Worm (Caenorhabditis elegans) whole organism, midembryonic: ENCODE data around the gene C37H5.5.

Experiments
- cog-1 ChIP-seq: sonication (generic microtip); optimal IDR thresholded peaks from 2 replicates; lab custom pipeline; 2016; ENCODE audit warnings: missing genetic modification characterization, missing compliant biosample characterization
- flt-1 ChIP-seq: fragments of 200-800 bp; sonication (Bioruptor generic); IDR thresholded peaks from 2 replicates; pipeline ENCODE4 v1.3.6; 2022; ENCODE audit warnings: missing genetic modification characterization, missing compliant biosample characterization
- klf-2 ChIP-seq: fragments of 200-800 bp; sonication (Bioruptor generic); conservative IDR thresholded peaks from 2 replicates; pipeline ENCODE4 v1.3.6; 2022; ENCODE audit warnings: missing genetic modification reagents, missing genetic modification characterization, missing compliant biosample characterization
- ref-1 ChIP-seq: fragments of 200-800 bp; sonication (Bioruptor generic); conservative IDR thresholded peaks from 2 replicates; pipeline ENCODE4 v1.3.6; 2022; ENCODE audit warnings: missing genetic modification reagents, missing genetic modification characterization, missing compliant biosample characterization
- ztf-23 ChIP-seq: fragments of 200-800 bp; sonication (Bioruptor generic); IDR thresholded peaks from 2 replicates; pipeline ENCODE4 v1.3.6; 2022; ENCODE audit warnings: missing genetic modification reagents, missing genetic modification characterization, missing compliant biosample characterization

DNA sequence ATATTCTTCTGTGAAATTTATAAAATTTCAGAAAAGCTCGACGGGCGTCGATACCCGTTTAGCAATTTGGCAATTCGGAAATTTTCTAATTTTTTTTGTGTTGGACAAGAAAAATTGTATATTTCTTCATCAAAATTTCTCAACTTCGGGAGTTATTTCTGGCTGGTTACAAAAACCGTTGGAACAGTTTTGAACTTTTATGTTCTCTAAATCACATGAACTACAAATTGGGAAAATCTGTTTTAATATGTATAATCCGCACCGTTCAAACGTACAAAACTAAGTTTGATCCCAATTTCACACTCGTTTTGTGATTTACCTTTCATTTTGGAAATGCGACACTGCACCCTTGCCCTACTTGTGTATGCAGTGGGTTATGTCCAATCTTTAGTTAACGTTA, 58.2 kb downstream of the C37H5.5 start, which contains the start of gene T19H12.3:
- TF ChIP-seq ztf-23 (GFP tag; lab: Robert Waterston, UW) = no peak
- TF ChIP-seq klf-2 (GFP tag; lab: Robert Waterston, UW) = no peak
- TF ChIP-seq flt-1 (GFP tag; lab: Robert Waterston, UW) = no peak
- no peak for TF ChIP-seq cog-1 (tag; lab: Kevin White, UChicago)
- no peak for TF ChIP-seq ref-1 (GFP tag; lab: Robert Waterston, UW)
